Fruit fly (Drosophila melanogaster): ENCODE measurements around the gene Elovl7.
A peak's percentile ranks its signal among the peaks of the same experiment; 100 is the strongest.

The Elovl7 gene

dm6 chr3R:8009080-8009620 lies 13.5 kb upstream of the Elovl7 start, which contains the start of the genes CG11052 and CG3223 (continued):
- peak; percentile 99 for TF ChIP-seq CG15514 (GFP tag; optimal IDR thresholded peaks at IDR 0.05)
- peak; percentile 89 for TF ChIP-seq Med (GFP tag)
- peak; percentile 21 for TF ChIP-seq CG7987 (GFP tag; optimal IDR thresholded peaks at IDR 0.05)
- TF ChIP-seq Dp (GFP tag; optimal IDR thresholded peaks at IDR 0.05) = peak; percentile 69
- TF ChIP-seq Sry-β (GFP tag; optimal IDR thresholded peaks at IDR 0.05) = peak; percentile 81
- no peak for TF ChIP-seq CG3838 (GFP tag; optimal IDR thresholded peaks at IDR 0.05)
- peak; percentile 39; the same call in 1 of the 2 replicates for TF ChIP-seq unc-4 (GFP tag; IDR thresholded peaks at IDR 0.05; ENCODE audit: partially characterized antibody)
- 0 out of 3 replicates have a peak, but pooled peaks have one; percentile 22 for TF ChIP-seq CG6791 (GFP tag; IDR thresholded peaks at IDR 0.05; ENCODE audit: partially characterized antibody)
- peak; percentile 1 for TF ChIP-seq CG10979 (tag; optimal IDR thresholded peaks at IDR 0.05)
- peak; percentile 45 for TF ChIP-seq CG14710 (tag; optimal IDR thresholded peaks at IDR 0.05)
- TF ChIP-seq CG30403 (GFP tag; optimal IDR thresholded peaks at IDR 0.05) = peak; percentile 16
- no peak for TF ChIP-seq vfl (GFP tag; optimal IDR thresholded peaks at IDR 0.05)
- no peak for TF ChIP-seq CG42726 (GFP tag; IDR thresholded peaks at IDR 0.05; ENCODE audit: partially characterized antibody)
- TF ChIP-seq dpn (GFP tag; optimal IDR thresholded peaks at IDR 0.05) = peak in 1 of 2 experiments; percentile 21
- TF ChIP-seq klu (GFP tag; IDR thresholded peaks at IDR 0.05) = no peak
- TF ChIP-seq Dip3 (GFP tag; optimal IDR thresholded peaks at IDR 0.05) = no peak
- no peak for TF ChIP-seq pb (GFP tag; optimal IDR thresholded peaks at IDR 0.05)
- TF ChIP-seq zfh1 (GFP tag; IDR thresholded peaks at IDR 0.05) = 0 out of 3 replicates have a peak, but pooled peaks have one; percentile 27
- 0 out of 3 replicates have a peak, but pooled peaks have one; percentile 22 for TF ChIP-seq knrl (GFP tag; IDR thresholded peaks at IDR 0.05; ENCODE audit: partially characterized antibody)
- TF ChIP-seq gfzf (GFP tag; optimal IDR thresholded peaks at IDR 0.05) = peak; percentile 49
- TF ChIP-seq sens (GFP tag) = peak; percentile 74
- TF ChIP-seq pho (GFP tag; optimal IDR thresholded peaks at IDR 0.05) = peak; percentile 29
- TF ChIP-seq Hmr (GFP tag; optimal IDR thresholded peaks at IDR 0.05) = no peak
- TF ChIP-seq vvl (GFP tag; IDR thresholded peaks at IDR 0.05) = peak; percentile 51
- TF ChIP-seq gem (tag; optimal IDR thresholded peaks at IDR 0.05) = no peak
- TF ChIP-seq pzg (GFP tag; optimal IDR thresholded peaks at IDR 0.05) = peak; percentile 72
- peak; percentile 44 for TF ChIP-seq Fer1 (GFP tag; optimal IDR thresholded peaks at IDR 0.05)
- no peak for TF ChIP-seq CG6854 (GFP tag; optimal IDR thresholded peaks at IDR 0.05)
- no peak for TF ChIP-seq Vsx1 (GFP tag; optimal IDR thresholded peaks at IDR 0.05)
- peak; percentile 81 for TF ChIP-seq MBD-R2 (GFP tag; IDR thresholded peaks at IDR 0.05)
- peak; percentile 21 for TF ChIP-seq nmo (GFP tag; optimal IDR thresholded peaks at IDR 0.05)
- no peak for TF ChIP-seq tup (GFP tag; optimal IDR thresholded peaks at IDR 0.05)
- no peak for TF ChIP-seq Dfd (GFP tag; optimal IDR thresholded peaks at IDR 0.05)
- peak; percentile 47 for TF ChIP-seq ERR (GFP tag; optimal IDR thresholded peaks at IDR 0.05)
- TF ChIP-seq cg (GFP tag; optimal IDR thresholded peaks at IDR 0.05) = no peak
- peak; percentile 46 for TF ChIP-seq nom (GFP tag; optimal IDR thresholded peaks at IDR 0.05)
- no peak for TF ChIP-seq CG17912 (GFP tag; optimal IDR thresholded peaks at IDR 0.05)
- TF ChIP-seq pan (optimal IDR thresholded peaks at IDR 0.05) = no peak
- TF ChIP-seq pan (GFP tag; optimal IDR thresholded peaks at IDR 0.05 in 1 of 2, IDR thresholded peaks at IDR 0.05 in 1 of 2) = peak in 1 of 2 experiments; percentile 18
- peak; percentile 70 for TF ChIP-seq MESR4 (GFP tag; optimal IDR thresholded peaks at IDR 0.05)
- TF ChIP-seq BEAF-32 (GFP tag; optimal IDR thresholded peaks at IDR 0.05) = peak; percentile 55
- no peak for TF ChIP-seq CG9609 (GFP tag; optimal IDR thresholded peaks at IDR 0.05)
- TF ChIP-seq CG10431 (GFP tag; optimal IDR thresholded peaks at IDR 0.05) = peak; percentile 17
- TF ChIP-seq CG2116 (GFP tag; optimal IDR thresholded peaks at IDR 0.05) = peak; percentile 72
- TF ChIP-seq Bgb (GFP tag; IDR thresholded peaks at IDR 0.05; ENCODE audit: partially characterized antibody) = peak; percentile 68
- no peak for TF ChIP-seq trem (tag; optimal IDR thresholded peaks at IDR 0.05)
- peak; percentile 55 for TF ChIP-seq YL-1 (GFP tag; optimal IDR thresholded peaks at IDR 0.05)
- no peak for TF ChIP-seq aop (GFP tag; IDR thresholded peaks at IDR 0.05)
- TF ChIP-seq ac (GFP tag; optimal IDR thresholded peaks at IDR 0.05) = no peak

All from whole organism, embryonic.